Fruit fly (Drosophila melanogaster) whole organism, embryonic: ENCODE data around the gene Ir25a.
A peak's percentile ranks its signal among the peaks of the same experiment; 100 is the strongest.

ENCODE experiments used
- Awh ChIP-seq: fragments of 200-800 bp; sonication (Bioruptor generic); IDR thresholded peaks from 2 replicates; pipeline ENCODE4, ENCODE4 v1.3.6; 2022; ENCODE audit warnings: missing biosample characterization, missing genetic modification characterization
- C15 ChIP-seq: fragments of 200-800 bp; sonication (Bioruptor generic); IDR thresholded peaks from 3 replicates; pipeline ENCODE4 v1.3.6; 2022; ENCODE audit warnings: missing biosample characterization, missing genetic modification characterization
- CG1024 ChIP-seq: fragments of 200-800 bp; sonication (Bioruptor generic); IDR thresholded peaks from 2 replicates; pipeline ENCODE4 v1.3.6; 2022; ENCODE audit warnings: missing biosample characterization, missing genetic modification characterization
- CG13894 ChIP-seq: fragments of 200-800 bp; sonication (Bioruptor generic); optimal IDR thresholded peaks from 3 replicates; lab custom pipeline; 2018; ENCODE audit warnings: missing biosample characterization, mild to moderate bottlenecking, missing genetic modification characterization, moderate library complexity
- CG17385 ChIP-seq: fragments of 200-800 bp; sonication (Bioruptor generic); optimal IDR thresholded peaks from 3 replicates; lab custom pipeline; 2018; ENCODE audit warnings: missing biosample characterization, mild to moderate bottlenecking, missing genetic modification characterization
- CG1792 ChIP-seq: fragments of 200-800 bp; sonication (Bioruptor generic); optimal IDR thresholded peaks from 2 replicates; lab custom pipeline; 2016; ENCODE audit warnings: missing biosample characterization, missing genetic modification characterization
- CG2678 ChIP-seq: fragments of 200-800 bp; sonication (Bioruptor generic); optimal IDR thresholded peaks from 3 replicates; lab custom pipeline; 2019; ENCODE audit warnings: missing biosample characterization, mild to moderate bottlenecking, missing genetic modification characterization, moderate library complexity
- CG30403 ChIP-seq: fragments of 200-800 bp; sonication (Bioruptor generic); optimal IDR thresholded peaks from 3 replicates; lab custom pipeline; 2016; ENCODE audit warnings: missing biosample characterization, missing genetic modification characterization
- CG31441 ChIP-seq: fragments of 200-800 bp; sonication (Bioruptor generic); IDR thresholded peaks from 2 replicates; pipeline ENCODE4 v1.3.6; 2022; ENCODE audit warnings: missing biosample characterization, missing genetic modification characterization
- CG32532 ChIP-seq: fragments of 200-800 bp; sonication (Bioruptor generic); IDR thresholded peaks from 2 replicates; pipeline ENCODE4 v1.3.6; 2022; ENCODE audit warnings: missing biosample characterization, missing genetic modification characterization
- CG42726 ChIP-seq: fragments of 200-800 bp; sonication (Bioruptor generic); IDR thresholded peaks from 2 replicates; pipeline ENCODE4 v1.3.6; 2022; ENCODE audit warnings: missing biosample characterization, missing genetic modification characterization; ENCODE audit not compliant: partially characterized antibody
- CG4424 ChIP-seq: fragments of 200-800 bp; sonication (Bioruptor generic); optimal IDR thresholded peaks from 3 replicates; lab custom pipeline; 2016; ENCODE audit warnings: missing biosample characterization, missing genetic modification characterization
- CG4707 ChIP-seq: fragments of 200-800 bp; sonication (Bioruptor generic); optimal IDR thresholded peaks from 2 replicates; lab custom pipeline; 2018; ENCODE audit warnings: missing biosample characterization, mild to moderate bottlenecking, missing genetic modification characterization, moderate library complexity
- CG7372 ChIP-seq: fragments of 200-800 bp; sonication (Bioruptor generic); IDR thresholded peaks from 2 replicates; pipeline ENCODE4 v1.3.6; 2022; ENCODE audit warnings: missing biosample characterization, missing genetic modification characterization
- CG8290 ChIP-seq, 3 experiments: fragments of 200-800 bp; sonication (Bioruptor generic); optimal IDR thresholded peaks; 2 replicates each; lab custom pipeline; 2016 to 2019; ENCODE audit warnings: missing biosample characterization in 3 of 3, missing genetic modification characterization in 3 of 3, mild to moderate bottlenecking in 2 of 3, moderate library complexity in 1 of 3
- CG8388 ChIP-seq: fragments of 200-800 bp; sonication (Bioruptor generic); optimal IDR thresholded peaks from 2 replicates; lab custom pipeline; 2019; ENCODE audit warnings: missing biosample characterization, mild to moderate bottlenecking, missing genetic modification characterization, moderate library complexity
- CG9215 ChIP-seq: fragments of 200-800 bp; sonication (Bioruptor generic); IDR thresholded peaks from 2 replicates; pipeline ENCODE4 v1.3.6; 2022; ENCODE audit warnings: missing biosample characterization, missing genetic modification characterization
- Chrac-16 ChIP-seq: fragments of 200-800 bp; sonication (Bioruptor generic); optimal IDR thresholded peaks from 3 replicates; lab custom pipeline; 2016; ENCODE audit warnings: missing biosample characterization, missing genetic modification characterization
- CkIIα-i1 ChIP-seq: fragments of 200-800 bp; sonication (Bioruptor generic); IDR thresholded peaks from 2 replicates; pipeline ENCODE4 v1.3.6; 2022; ENCODE audit warnings: missing biosample characterization, missing genetic modification characterization
- CoRest ChIP-seq: fragments of 200-800 bp; sonication (Bioruptor generic); optimal IDR thresholded peaks from 3 replicates; lab custom pipeline; 2018; ENCODE audit warnings: missing biosample characterization, mild to moderate bottlenecking, missing genetic modification characterization, moderate library complexity
- Doc2 ChIP-seq: fragments of 200-800 bp; sonication (Bioruptor generic); IDR thresholded peaks from 2 replicates; pipeline ENCODE4 v1.3.6; 2022; ENCODE audit warnings: missing biosample characterization, missing genetic modification characterization
- Fer1 ChIP-seq: fragments of 200-800 bp; sonication (Bioruptor generic); optimal IDR thresholded peaks from 2 replicates; lab custom pipeline; 2017; ENCODE audit warnings: missing biosample characterization, mild to moderate bottlenecking, missing genetic modification characterization
- GATAe ChIP-seq: fragments of 200-800 bp; sonication (Bioruptor generic); conservative IDR thresholded peaks from 2 replicates; pipeline ENCODE4 v1.3.6; 2022; ENCODE audit warnings: missing biosample characterization, missing genetic modification characterization
- H15 ChIP-seq: fragments of 200-800 bp; sonication (Bioruptor generic); IDR thresholded peaks from 3 replicates; pipeline ENCODE4 v1.3.6; 2022; ENCODE audit warnings: missing biosample characterization, missing genetic modification characterization
- Hr78 ChIP-seq, 2 experiments: fragments of 200-800 bp in 1 of 2; fragments of >200 bp in 1 of 2; sonication (Bioruptor generic) in 1 of 2; optimal IDR thresholded peaks; 2 replicates each; lab custom pipeline; 2017 to 2019; ENCODE audit warnings: missing biosample characterization in 2 of 2, missing genetic modification characterization in 2 of 2, mild to moderate bottlenecking in 1 of 2, moderate library complexity in 1 of 2
- Mes4 ChIP-seq: fragments of 200-800 bp; sonication (Bioruptor generic); optimal IDR thresholded peaks from 2 replicates; lab custom pipeline; 2016; ENCODE audit warnings: missing biosample characterization, missing genetic modification characterization
- Mrtf ChIP-seq: fragments of 200-800 bp; sonication (Bioruptor generic); IDR thresholded peaks from 3 replicates; pipeline ENCODE4 v1.3.6; 2022; ENCODE audit warnings: missing biosample characterization, missing genetic modification characterization
- NC2α ChIP-seq: fragments of 200-800 bp; sonication (Bioruptor generic); optimal IDR thresholded peaks from 2 replicates; lab custom pipeline; 2016; ENCODE audit warnings: missing biosample characterization, missing genetic modification characterization
- Neu2 ChIP-seq: fragments of 200-800 bp; sonication (Bioruptor generic); optimal IDR thresholded peaks from 3 replicates; lab custom pipeline; 2016; ENCODE audit warnings: missing biosample characterization, missing genetic modification characterization, borderline replicate concordance
- Rx ChIP-seq: fragments of 200-800 bp; sonication (Bioruptor generic); IDR thresholded peaks from 2 replicates; pipeline ENCODE4 v1.3.6; 2022; ENCODE audit warnings: missing biosample characterization, missing genetic modification characterization
- az2 ChIP-seq: fragments of 200-800 bp; sonication (Bioruptor generic); optimal IDR thresholded peaks from 3 replicates; lab custom pipeline; 2016; ENCODE audit warnings: missing biosample characterization, missing genetic modification characterization
- bowl ChIP-seq: fragments of 200-800 bp; sonication (Bioruptor generic); IDR thresholded peaks from 2 replicates; pipeline ENCODE4 v1.3.6; 2022; ENCODE audit warnings: missing biosample characterization, missing genetic modification characterization
- dm ChIP-seq: fragments of 200-800 bp; sonication (Bioruptor generic); optimal IDR thresholded peaks from 3 replicates; lab custom pipeline; 2016; ENCODE audit warnings: missing biosample characterization, missing genetic modification characterization
- en ChIP-seq: fragments of 200-800 bp; sonication (Bioruptor generic); optimal IDR thresholded peaks from 2 replicates; lab custom pipeline; 2016; ENCODE audit warnings: missing biosample characterization, missing genetic modification characterization
- exex ChIP-seq: fragments of 200-800 bp; sonication (Bioruptor generic); optimal IDR thresholded peaks from 4 replicates; lab custom pipeline; 2018; ENCODE audit warnings: missing biosample characterization, mild to moderate bottlenecking, missing genetic modification characterization, moderate library complexity
- gcm2 ChIP-seq: fragments of 200-800 bp; sonication (Bioruptor generic); optimal IDR thresholded peaks from 2 replicates; lab custom pipeline; 2016; ENCODE audit warnings: missing biosample characterization, missing genetic modification characterization
- grau ChIP-seq: fragments of 200-800 bp; optimal IDR thresholded peaks from 3 replicates; lab custom pipeline; 2019; ENCODE audit warnings: missing biosample characterization, mild to moderate bottlenecking, missing genetic modification characterization, moderate library complexity
- knrl ChIP-seq: fragments of 200-800 bp; sonication (Bioruptor generic); IDR thresholded peaks from 3 replicates; pipeline ENCODE4 v1.3.6; 2022; ENCODE audit warnings: missing biosample characterization, missing genetic modification characterization; ENCODE audit not compliant: partially characterized antibody
- nerfin-2 ChIP-seq: fragments of 200-800 bp; sonication (Bioruptor generic); IDR thresholded peaks from 2 replicates; pipeline ENCODE4 v1.3.6; 2022; ENCODE audit warnings: missing biosample characterization, missing genetic modification characterization; ENCODE audit not compliant: partially characterized antibody
- nom ChIP-seq: fragments of 200-800 bp; sonication (Bioruptor generic); optimal IDR thresholded peaks from 2 replicates; lab custom pipeline; 2017; ENCODE audit warnings: missing biosample characterization, missing genetic modification characterization, mild to moderate bottlenecking, moderate library complexity, missing genetic modification reagents
- peb ChIP-seq: fragments of 200-800 bp; sonication (Bioruptor generic); IDR thresholded peaks from 2 replicates; pipeline ENCODE4 v1.3.6; 2022; ENCODE audit warnings: missing biosample characterization, missing genetic modification characterization
- psq ChIP-seq: fragments of 200-800 bp; sonication (Bioruptor generic); optimal IDR thresholded peaks from 2 replicates; lab custom pipeline; 2017; ENCODE audit warnings: missing biosample characterization, missing genetic modification characterization
- salm ChIP-seq: fragments of 200-800 bp; sonication (Bioruptor generic); optimal IDR thresholded peaks from 2 replicates; lab custom pipeline; 2018; ENCODE audit warnings: missing biosample characterization, mild to moderate bottlenecking, missing genetic modification characterization
- sim ChIP-seq: fragments of 200-800 bp; sonication (Bioruptor generic); IDR thresholded peaks from 2 replicates; pipeline ENCODE4 v1.3.6; 2022; ENCODE audit warnings: missing biosample characterization, missing genetic modification characterization
- sisA ChIP-seq: fragments of 200-800 bp; sonication (Bioruptor generic); IDR thresholded peaks from 2 replicates; pipeline ENCODE4 v1.3.6; 2022; ENCODE audit warnings: missing biosample characterization, missing genetic modification characterization
- so ChIP-seq: fragments of 200-800 bp; sonication (Bioruptor generic); IDR thresholded peaks from 3 replicates; pipeline ENCODE4 v1.3.6; 2022; ENCODE audit warnings: missing biosample characterization, missing genetic modification characterization
- stc ChIP-seq: fragments of 200-800 bp; sonication (Bioruptor generic); IDR thresholded peaks from 2 replicates; pipeline ENCODE4 v1.3.6; 2022; ENCODE audit warnings: missing biosample characterization, missing genetic modification characterization
- tna ChIP-seq: fragments of 200-800 bp; sonication (Bioruptor generic); IDR thresholded peaks from 2 replicates; pipeline ENCODE4 v1.3.6; 2022; ENCODE audit warnings: missing biosample characterization, missing genetic modification characterization; ENCODE audit not compliant: partially characterized antibody
- ttk ChIP-seq: fragments of 200-800 bp; sonication (Bioruptor generic); IDR thresholded peaks from 2 replicates; pipeline ENCODE4 v2.1.2; 2022; ENCODE audit warnings: missing biosample characterization, missing genetic modification characterization
- wor ChIP-seq: fragments of 200-800 bp; sonication (Bioruptor generic); IDR thresholded peaks from 2 replicates; pipeline ENCODE4 v1.3.6; 2022; ENCODE audit warnings: missing biosample characterization, missing genetic modification characterization
- zfh2 ChIP-seq: fragments of 200-800 bp; sonication (Bioruptor generic); optimal IDR thresholded peaks from 2 replicates; lab custom pipeline; 2016; ENCODE audit warnings: missing biosample characterization, missing genetic modification characterization

The Ir25a gene

dm6 chr2L:4850356-4850755 is 15.3 kb upstream of the Ir25a start, which contains the start of the genes mRpS2 and Mon1 (continued):
- TF ChIP-seq en (GFP tag; lab: Kevin White, UChicago) = peak; percentile 35
- TF ChIP-seq grau = peak; percentile 93
- TF ChIP-seq CG8388 (GFP tag; lab: Kevin White, UChicago) = peak; percentile 92
- peak; percentile 96 for TF ChIP-seq Fer1 (GFP tag; lab: Kevin White, UChicago)
- TF ChIP-seq salm (tag; lab: Kevin White, UChicago) = peak; percentile 72
- TF ChIP-seq nom = peak; percentile 79
- TF ChIP-seq bowl (GFP tag; lab: Robert Waterston, UW) = peak; percentile 92
- TF ChIP-seq CG8290 (GFP tag; optimal IDR thresholded peaks at IDR 0.05; lab: Kevin White, UChicago) = peak; percentile 89
- TF ChIP-seq CG8290 (tag; optimal IDR thresholded peaks at IDR 0.05; lab: Kevin White, UChicago) = peak; percentile 79 to 90
- peak; percentile 95 for TF ChIP-seq ttk (GFP tag; lab: Robert Waterston, UW)
- peak in 1 of 2 experiments; percentile 78 for TF ChIP-seq Hr78 (GFP tag; optimal IDR thresholded peaks at IDR 0.05; lab: Kevin White, UChicago)
- peak; percentile 97 for TF ChIP-seq CG2678 (tag; lab: Kevin White, UChicago)
- TF ChIP-seq Rx (GFP tag; lab: Robert Waterston, UW) = peak; percentile 87
- TF ChIP-seq Chrac-16 = peak; percentile 94
- peak; percentile 98 for TF ChIP-seq stc (GFP tag; lab: Robert Waterston, UW)
- no peak for TF ChIP-seq nerfin-2 (GFP tag; lab: Robert Waterston, UW)
- peak; percentile 92 for TF ChIP-seq CG9215 (GFP tag; lab: Robert Waterston, UW)
- TF ChIP-seq Neu2 (GFP tag; lab: Kevin White, UChicago) = no peak
- peak; percentile 95 for TF ChIP-seq CG4424
- TF ChIP-seq CG13894 (tag; lab: Kevin White, UChicago) = peak; percentile 94
- TF ChIP-seq GATAe (GFP tag; lab: Robert Waterston, UW) = peak; percentile 91
- peak; percentile 57 for TF ChIP-seq dm (GFP tag; lab: Kevin White, UChicago)
- peak; percentile 88 for TF ChIP-seq C15 (GFP tag; lab: Robert Waterston, UW)
- TF ChIP-seq Mrtf (GFP tag; lab: Robert Waterston, UW) = peak; percentile 86
- peak; percentile 91 for TF ChIP-seq CG1024
- TF ChIP-seq CG17385 (GFP tag; lab: Kevin White, UChicago) = peak; percentile 98
- TF ChIP-seq NC2α (GFP tag; lab: Kevin White, UChicago) = peak; percentile 6
- TF ChIP-seq Mes4 (GFP tag; lab: Kevin White, UChicago) = peak; percentile 23
- TF ChIP-seq knrl = no peak
- peak; percentile 58 for TF ChIP-seq gcm2 (GFP tag; lab: Kevin White, UChicago)
- peak; percentile 61 for TF ChIP-seq CG4707 (GFP tag; lab: Kevin White, UChicago)
- peak; percentile 98 for TF ChIP-seq Awh
- peak; percentile 59 for TF ChIP-seq CG1792 (GFP tag; lab: Kevin White, UChicago)
- peak; percentile 81 for TF ChIP-seq sim (GFP tag; lab: Robert Waterston, UW)
- peak; percentile 84 for TF ChIP-seq zfh2 (GFP tag; lab: Kevin White, UChicago)
- peak; percentile 99 for TF ChIP-seq CG31441
- peak; percentile 96 for TF ChIP-seq so (GFP tag; lab: Robert Waterston, UW)
- peak; percentile 97 for TF ChIP-seq H15 (GFP tag; lab: Robert Waterston, UW)
- TF ChIP-seq wor (GFP tag; lab: Robert Waterston, UW) = peak; percentile 89
- TF ChIP-seq CG7372 (GFP tag; lab: Robert Waterston, UW) = peak; percentile 95
- peak; percentile 94 for TF ChIP-seq sisA (GFP tag; lab: Robert Waterston, UW)
- peak; percentile 96 for TF ChIP-seq CoRest (tag; lab: Kevin White, UChicago)
- TF ChIP-seq Doc2 (GFP tag; lab: Robert Waterston, UW) = peak; percentile 73; the same call in 1 of the 2 replicates
- peak; percentile 84 for TF ChIP-seq exex
- TF ChIP-seq CG42726 (GFP tag; lab: Robert Waterston, UW) = no peak
- peak; percentile 67; the same call in 1 of the 2 replicates for TF ChIP-seq CkIIα-i1 (GFP tag; lab: Robert Waterston, UW)
- TF ChIP-seq CG32532 = peak; percentile 98
- peak; percentile 95 for TF ChIP-seq az2 (GFP tag; lab: Kevin White, UChicago)
- TF ChIP-seq peb (GFP tag; lab: Robert Waterston, UW) = peak; percentile 86
- TF ChIP-seq tna = no peak
- peak; percentile 95 for TF ChIP-seq CG30403 (GFP tag; lab: Kevin White, UChicago)
- TF ChIP-seq psq (GFP tag; lab: Kevin White, UChicago) = peak; percentile 86
